Worm (Caenorhabditis elegans) whole organism, L4/young adult: ENCODE measurements around the gene emb-27.

ENCODE experiments used
- W03F9.2 ChIP-seq: fragments of 150-350 bp; optimal IDR thresholded peaks from 2 replicates; lab custom pipeline; 2014; ENCODE audit warnings: missing biosample characterization, missing genetic modification characterization
- him-1 ChIP-seq: sonication (generic microtip); optimal IDR thresholded peaks from 2 replicates; lab custom pipeline; 2016; ENCODE audit warnings: missing genotype, missing genetic modification reagents, missing genetic modification characterization, missing compliant biosample characterization

DNA sequence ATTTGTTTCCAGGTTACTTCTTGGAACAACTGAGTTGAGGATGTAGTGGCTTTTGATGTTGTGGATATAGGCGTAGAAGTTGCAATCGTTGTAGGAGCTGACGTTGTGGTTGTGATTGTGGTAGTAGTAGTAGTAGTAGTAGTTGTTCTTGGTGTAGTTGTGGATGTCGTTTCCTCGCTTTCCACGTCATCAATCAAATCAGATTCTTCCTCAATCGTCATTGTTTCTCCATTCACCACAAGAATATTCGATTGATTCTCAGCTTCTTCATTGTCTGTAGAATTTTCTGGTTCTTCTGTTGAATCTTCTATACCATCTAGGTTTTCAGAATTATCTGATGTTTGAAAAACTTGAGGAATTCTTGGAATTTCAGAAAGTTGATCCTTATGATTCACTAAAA, 16.6 kb upstream of the emb-27 start:
- TF ChIP-seq W03F9.2 (tag; lab: Kevin White, UChicago) (no peak), him-1 (no peak)
